Worm (Caenorhabditis elegans): Measurements from ENCODE around the gene srg-40.

Gene srg-40

DNA sequence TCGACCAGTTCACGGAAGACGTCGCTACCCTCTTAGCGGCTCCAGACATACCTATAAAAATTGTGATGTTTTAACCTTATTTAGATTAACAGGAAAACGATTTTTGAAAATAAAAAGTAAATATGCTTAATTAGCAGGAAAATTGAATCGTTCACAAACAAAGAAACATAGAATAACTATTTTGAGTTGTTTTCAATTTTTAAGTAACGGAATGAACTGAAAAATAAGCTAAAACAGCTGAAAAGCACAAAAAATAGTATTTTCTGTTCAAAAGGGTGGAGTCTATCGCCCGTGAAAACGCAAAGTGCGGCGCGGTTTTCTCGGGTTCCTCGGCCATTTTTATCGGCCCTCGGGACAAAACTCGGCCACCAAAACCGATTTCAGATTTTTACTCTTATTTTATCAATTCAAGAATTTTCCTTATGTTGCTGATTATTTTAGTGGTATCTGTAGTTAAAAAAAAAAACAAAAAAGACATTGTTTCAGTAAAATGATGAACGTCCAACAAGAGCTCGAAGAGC lies 40.5 kb downstream of the srg-40 start, which contains the start of the genes atp-5 and lmtr-3 (continued):
- TF ChIP-seq C06A6.2 (GFP tag; conservative IDR thresholded peaks at IDR 0.05) (0 out of 2 replicates have a peak, but pooled peaks have one; percentile 22), snpc-1.3 (tag; optimal IDR thresholded peaks at IDR 0.05; ENCODE audit: insufficient read depth) (peak; percentile 68), nfya-2 (GFP tag; IDR thresholded peaks at IDR 0.05) (no peak), tbx-9 (tag; optimal IDR thresholded peaks at IDR 0.05; ENCODE audit: borderline replicate concordance) (no peak), him-1 (tag; optimal IDR thresholded peaks at IDR 0.05) (peak; percentile 4), F39B2.1 (GFP tag; IDR thresholded peaks at IDR 0.05) (no peak), ceh-91 (GFP tag; IDR thresholded peaks at IDR 0.05) (peak; percentile 56), ztf-28 (GFP tag; IDR thresholded peaks at IDR 0.05) (peak; percentile 88), tlf-1 (GFP tag; optimal IDR thresholded peaks at IDR 0.05) (peak; percentile 30), lin-35 (GFP tag; optimal IDR thresholded peaks at IDR 0.05) (peak in 1 of 3 experiments; percentile 24), tbp1 (GFP tag; optimal IDR thresholded peaks at IDR 0.05) (peak; percentile 47), unc-130 (GFP tag; optimal IDR thresholded peaks at IDR 0.05) (peak; percentile 92), mel-28 (tag; optimal IDR thresholded peaks at IDR 0.05; ENCODE audit: borderline replicate concordance) (no peak), rec-8 (tag; optimal IDR thresholded peaks at IDR 0.05) (peak; percentile 64 to 74), bed-2 (GFP tag; IDR thresholded peaks at IDR 0.05) (peak; percentile 94), madf-3 (GFP tag; IDR thresholded peaks at IDR 0.05) (0 out of 2 replicates have a peak, but pooled peaks have one; percentile 58), snpc-1.1 (tag; optimal IDR thresholded peaks at IDR 0.05; ENCODE audit: insufficient read depth) (peak; percentile 22), B0019.2 (GFP tag; conservative IDR thresholded peaks at IDR 0.05) (peak; percentile 76), ccch-3 (GFP tag; optimal IDR thresholded peaks at IDR 0.05) (peak; percentile 23), nfya-1 (tag; optimal IDR thresholded peaks at IDR 0.05; ENCODE audit: borderline replicate concordance, insufficient read depth) (no peak), rpc-1 (optimal IDR thresholded peaks at IDR 0.05) (peak; percentile 16), rpc-1 (tag; optimal IDR thresholded peaks at IDR 0.05) (no peak), K11D2.4 (GFP tag; IDR thresholded peaks at IDR 0.05) (peak; percentile 63; the same call in 1 of the 2 replicates), madf-8 (GFP tag; conservative IDR thresholded peaks at IDR 0.05) (peak; percentile 20; the same call in 1 of the 2 replicates), ceh-27 (GFP tag; optimal IDR thresholded peaks at IDR 0.05) (peak; percentile 89), F49E8.2 (tag; optimal IDR thresholded peaks at IDR 0.05; ENCODE audit: insufficient read depth) (peak; percentile 0), D2030.7 (GFP tag; IDR thresholded peaks at IDR 0.05) (peak; percentile 85), nhr-27 (tag; optimal IDR thresholded peaks at IDR 0.05) (no peak), egl-18 (GFP tag; IDR thresholded peaks at IDR 0.05) (no peak), Y79H2A.3 (GFP tag; conservative IDR thresholded peaks at IDR 0.05) (peak; percentile 74; the same call in 1 of the 2 replicates), cebp-2 (GFP tag; IDR thresholded peaks at IDR 0.05) (no peak), aptf-2 (GFP tag; conservative IDR thresholded peaks at IDR 0.05) (peak; percentile 62), mcd-1 (GFP tag; IDR thresholded peaks at IDR 0.05) (peak; percentile 64), ztf-25 (GFP tag; IDR thresholded peaks at IDR 0.05) (peak; percentile 90), atf-7 (tag; optimal IDR thresholded peaks at IDR 0.05) (no peak), nhr-90 (tag; optimal IDR thresholded peaks at IDR 0.05) (no peak), cebp-1 (GFP tag; IDR thresholded peaks at IDR 0.05) (peak; percentile 64), cebp-1 (tag; optimal IDR thresholded peaks at IDR 0.05) (peak; percentile 63), die-1 (tag; optimal IDR thresholded peaks at IDR 0.05) (no peak), hmg-20 (GFP tag; IDR thresholded peaks at IDR 0.05) (0 out of 2 replicates have a peak, but pooled peaks have one; percentile 28), lin-40 (tag; optimal IDR thresholded peaks at IDR 0.05) (peak; percentile 28), lin-26 (GFP tag; IDR thresholded peaks at IDR 0.05) (peak; percentile 33; the same call in 1 of the 2 replicates), ZK185.1 (tag; optimal IDR thresholded peaks at IDR 0.05; ENCODE audit: poor library complexity, severe bottlenecking) (peak; percentile 95), madf-6 (GFP tag; IDR thresholded peaks at IDR 0.05) (peak; percentile 58; the same call in 1 of the 2 replicates), sdz-38 (tag; optimal IDR thresholded peaks at IDR 0.05) (no peak), hmg-1.2 (GFP tag; IDR thresholded peaks at IDR 0.05) (no peak; the same call in 1 of the 2 replicates)

Data from whole organism, young adult.